Worm (Caenorhabditis elegans) whole organism, L2 larva: ENCODE data around the gene K03H6.1.

Experiments used
- C34F6.9 ChIP-seq: fragments of 150-350 bp; optimal IDR thresholded peaks from 2 replicates; lab custom pipeline; 2014; ENCODE audit warnings: missing biosample characterization, missing genetic modification characterization
- R02D3.7 ChIP-seq: fragments of 150-350 bp; optimal IDR thresholded peaks from 2 replicates; lab custom pipeline; 2014; ENCODE audit warnings: missing biosample characterization, missing genetic modification characterization
- Y55F3AM.14 ChIP-seq: fragments of 200-800 bp; sonication (Bioruptor generic); optimal IDR thresholded peaks from 2 replicates; lab custom pipeline; 2018; ENCODE audit warnings: mild to moderate bottlenecking, missing genetic modification characterization, missing compliant biosample characterization
- ZK546.5 ChIP-seq: sonication (generic microtip); optimal IDR thresholded peaks from 2 replicates; lab custom pipeline; 2017; ENCODE audit warnings: missing biosample characterization, missing genetic modification characterization
- alr-1 ChIP-seq: fragments of 150-350 bp; optimal IDR thresholded peaks from 2 replicates; lab custom pipeline; 2014; ENCODE audit warnings: missing biosample characterization, missing genetic modification characterization
- aly-2 ChIP-seq: fragments of 150-350 bp; optimal IDR thresholded peaks from 2 replicates; lab custom pipeline; 2014; ENCODE audit warnings: missing biosample characterization, missing genetic modification characterization
- ama-1 ChIP-seq: fragments of 150-350 bp; optimal IDR thresholded peaks from 2 replicates; lab custom pipeline; 2018; ENCODE audit warnings: inconsistent platforms
- blmp-1 ChIP-seq: sonication (generic microtip); optimal IDR thresholded peaks from 2 replicates; lab custom pipeline; 2017; ENCODE audit warnings: missing genetic modification characterization, mild to moderate bottlenecking, missing compliant biosample characterization, antibody characterized with exemption, moderate library complexity; ENCODE audit not compliant: insufficient read depth
- ceh-16 ChIP-seq: fragments of 150-350 bp; optimal IDR thresholded peaks from 2 replicates; lab custom pipeline; 2014; ENCODE audit warnings: missing biosample characterization, missing genetic modification characterization
- ceh-82 ChIP-seq: fragments of 150-350 bp; optimal IDR thresholded peaks from 2 replicates; lab custom pipeline; 2014; ENCODE audit warnings: missing biosample characterization, missing genetic modification characterization
- crh-2 ChIP-seq: sonication (generic microtip); optimal IDR thresholded peaks from 2 replicates; lab custom pipeline; 2017; ENCODE audit warnings: missing biosample characterization, missing genetic modification characterization
- dmd-4 ChIP-seq: sonication (generic microtip); optimal IDR thresholded peaks from 2 replicates; lab custom pipeline; 2017; ENCODE audit warnings: missing biosample characterization, missing genetic modification characterization
- egl-27 ChIP-seq: sonication (generic microtip); optimal IDR thresholded peaks from 3 replicates; lab custom pipeline; 2017; ENCODE audit warnings: missing biosample characterization, missing genetic modification reagents, missing genetic modification characterization
- elt-1 ChIP-seq: fragments of 150-350 bp; optimal IDR thresholded peaks from 2 replicates; lab custom pipeline; 2014; ENCODE audit warnings: missing biosample characterization, missing genetic modification characterization
- elt-3 ChIP-seq: sonication (generic microtip); optimal IDR thresholded peaks from 2 replicates; lab custom pipeline; 2017; ENCODE audit warnings: missing biosample characterization, missing genetic modification characterization
- fos-1 ChIP-seq: fragments of 150-350 bp; optimal IDR thresholded peaks from 2 replicates; lab custom pipeline; 2014; ENCODE audit warnings: missing biosample characterization, missing genetic modification characterization
- gmeb-1 ChIP-seq: fragments of 150-350 bp; optimal IDR thresholded peaks from 2 replicates; lab custom pipeline; 2014; ENCODE audit warnings: missing biosample characterization, missing genetic modification characterization
- lin-11 ChIP-seq: fragments of 150-350 bp; sonication (generic microtip); optimal IDR thresholded peaks from 2 replicates; lab custom pipeline; 2014; ENCODE audit warnings: missing biosample characterization, missing genetic modification characterization, inconsistent platforms, mixed read lengths
- lin-13 ChIP-seq: fragments of 150-350 bp; optimal IDR thresholded peaks from 2 replicates; lab custom pipeline; 2014; ENCODE audit warnings: missing biosample characterization, missing genetic modification reagents, missing genetic modification characterization
- lin-39 ChIP-seq: fragments of 150-350 bp; optimal IDR thresholded peaks from 2 replicates; lab custom pipeline; 2014; ENCODE audit warnings: missing biosample characterization, missing genetic modification reagents, missing genetic modification characterization
- lsy-2 ChIP-seq, 2 experiments: fragments of 150-350 bp in 1 of 2; sonication (generic microtip) in 1 of 2; optimal IDR thresholded peaks; 2 replicates each; lab custom pipeline; 2014 to 2017; ENCODE audit warnings: missing biosample characterization in 2 of 2, missing genetic modification characterization in 2 of 2
- mab-5 ChIP-seq: fragments of 150-350 bp; optimal IDR thresholded peaks from 2 replicates; lab custom pipeline; 2014; ENCODE audit warnings: missing biosample characterization, missing genetic modification characterization
- mbf-1 ChIP-seq: sonication (generic microtip); optimal IDR thresholded peaks from 2 replicates; lab custom pipeline; 2017; ENCODE audit warnings: missing biosample characterization, missing genetic modification characterization
- mdl-1 ChIP-seq, 2 experiments: fragments of 150-350 bp in 1 of 2; sonication (generic microtip) in 1 of 2; optimal IDR thresholded peaks; 2 replicates each; lab custom pipeline; 2017; ENCODE audit warnings: missing biosample characterization in 2 of 2, missing genetic modification characterization in 2 of 2
- nhr-10 ChIP-seq: sonication (generic microtip); optimal IDR thresholded peaks from 2 replicates; lab custom pipeline; 2017; ENCODE audit warnings: missing biosample characterization, missing genetic modification characterization
- nhr-11 ChIP-seq: fragments of 150-350 bp; optimal IDR thresholded peaks from 2 replicates; lab custom pipeline; 2014; ENCODE audit warnings: missing biosample characterization, missing genetic modification characterization
- nhr-129 ChIP-seq: fragments of 150-350 bp; optimal IDR thresholded peaks from 2 replicates; lab custom pipeline; 2014; ENCODE audit warnings: missing biosample characterization, missing genetic modification characterization
- nhr-21 ChIP-seq: fragments of 150-350 bp; optimal IDR thresholded peaks from 2 replicates; lab custom pipeline; 2014; ENCODE audit warnings: missing biosample characterization, missing genetic modification characterization
- nhr-23 ChIP-seq: fragments of 150-350 bp; optimal IDR thresholded peaks from 2 replicates; lab custom pipeline; 2014; ENCODE audit warnings: missing biosample characterization, missing genetic modification reagents, missing genetic modification characterization
- nhr-237 ChIP-seq: fragments of 150-350 bp; optimal IDR thresholded peaks from 2 replicates; lab custom pipeline; 2014; ENCODE audit warnings: missing biosample characterization, missing genetic modification characterization
- nhr-25 ChIP-seq: fragments of 150-350 bp; sonication (generic microtip); optimal IDR thresholded peaks from 3 replicates; lab custom pipeline; 2014; ENCODE audit warnings: missing biosample characterization, missing genetic modification characterization
- nhr-6 ChIP-seq: fragments of 150-350 bp; optimal IDR thresholded peaks from 2 replicates; lab custom pipeline; 2014; ENCODE audit warnings: missing biosample characterization, missing genetic modification characterization
- peb-1 ChIP-seq: fragments of 150-350 bp; optimal IDR thresholded peaks from 2 replicates; lab custom pipeline; 2014; ENCODE audit warnings: missing biosample characterization, missing genetic modification characterization
- sem-4 ChIP-seq: fragments of 150-350 bp; optimal IDR thresholded peaks from 2 replicates; lab custom pipeline; 2014; ENCODE audit warnings: missing biosample characterization, missing genetic modification reagents, missing genetic modification characterization
- skn-1 ChIP-seq: sonication (generic microtip); optimal IDR thresholded peaks from 2 replicates; lab custom pipeline; 2017; ENCODE audit warnings: missing biosample characterization, missing genetic modification characterization
- sma-3 ChIP-seq: sonication (generic microtip); optimal IDR thresholded peaks from 2 replicates; lab custom pipeline; 2016; ENCODE audit warnings: missing genetic modification reagents, missing genetic modification characterization, missing compliant biosample characterization
- sma-9 ChIP-seq, 2 experiments: fragments of 150-350 bp in 1 of 2; sonication (generic microtip) in 1 of 2; optimal IDR thresholded peaks; 2 replicates each; lab custom pipeline; 2014 to 2016; ENCODE audit warnings: missing genetic modification characterization in 2 of 2, mild to moderate bottlenecking in 1 of 2, missing biosample characterization in 1 of 2, missing compliant biosample characterization in 1 of 2, missing genetic modification reagents in 1 of 2, moderate library complexity in 1 of 2
- snpc-4 ChIP-seq: fragments of 150-350 bp; optimal IDR thresholded peaks from 2 replicates; lab custom pipeline; 2014; ENCODE audit warnings: missing biosample characterization, missing genetic modification characterization
- unc-39 ChIP-seq: fragments of 150-350 bp; optimal IDR thresholded peaks from 2 replicates; lab custom pipeline; 2014; ENCODE audit warnings: missing biosample characterization, missing genetic modification characterization
- unc-55 ChIP-seq: fragments of 150-350 bp; sonication (generic microtip); optimal IDR thresholded peaks from 3 replicates; lab custom pipeline; 2014; ENCODE audit warnings: missing biosample characterization, missing genetic modification reagents, missing genetic modification characterization
- unc-62 ChIP-seq: fragments of 150-350 bp; optimal IDR thresholded peaks from 2 replicates; lab custom pipeline; 2014; ENCODE audit warnings: missing biosample characterization, missing genetic modification reagents, missing genetic modification characterization
- ztf-11 ChIP-seq: sonication (generic microtip); optimal IDR thresholded peaks from 2 replicates; lab custom pipeline; 2017; ENCODE audit warnings: missing biosample characterization, missing genetic modification characterization
- ztf-4 ChIP-seq: fragments of 150-350 bp; optimal IDR thresholded peaks from 2 replicates; lab custom pipeline; 2014; ENCODE audit warnings: missing biosample characterization, missing genetic modification characterization

The K03H6.1 gene

ce11 chrIV:1523418-1523817 lies at the start of gene K03H6.1:
K03H6.1 (plus strand) TSS chrIV:1523718.
- TF ChIP-seq ztf-11 (tag; lab: Kevin White, UChicago) (no peak), aly-2 (tag; lab: Kevin White, UChicago) (no peak), crh-2 (tag; lab: Kevin White, UChicago) (no peak), ztf-4 (tag; lab: Kevin White, UChicago) (no peak)

- TF ChIP-seq snpc-4, result no peak
- TF ChIP-seq aly-2 (tag; lab: Kevin White, UChicago), result no peak
- TF ChIP-seq nhr-129 (tag; lab: Kevin White, UChicago), result no peak
- no peak for TF ChIP-seq nhr-23
- no peak for TF ChIP-seq unc-62
- TF ChIP-seq, all 48 proteins: peak for 0
Observed at ce11 chrIV:1475009-1475408, 48.5 kb upstream of the K03H6.1 start, which contains the start of gene Y77E11A.12. Y77E11A.12 (minus strand) TSS chrIV:1475109.

ce11 chrIV:1478649-1479048 lies 44.9 kb upstream of the K03H6.1 start:
- no peak for TF ChIP-seq elt-3
- TF ChIP-seq aly-2 (tag; lab: Kevin White, UChicago), result no peak
- no peak for TF ChIP-seq nhr-10 (tag; lab: Kevin White, UChicago)

- TF ChIP-seq egl-27 (tag; lab: Kevin White, UChicago) (no peak), lsy-2 (tag; optimal IDR thresholded peaks at IDR 0.05; lab: Kevin White, UChicago) (peak in 1 of 2 experiments; percentile 9), alr-1 (tag; lab: Kevin White, UChicago) (no peak)
Observed at ce11 chrIV:1484968-1485474, 38.5 kb upstream of the K03H6.1 start, which contains the start of gene Y77E11A.16. Y77E11A.16 (plus strand) TSS chrIV:1485424.

ce11 chrIV:1496017-1496678 lies 27.4 kb upstream of the K03H6.1 start, which contains the start of gene npp-20:
npp-20 (minus strand) TSS chrIV:1496022.
- TF ChIP-seq lsy-2 (tag; optimal IDR thresholded peaks at IDR 0.05; lab: Kevin White, UChicago), result peak; percentile 74 to 84
- TF ChIP-seq crh-2 (tag; lab: Kevin White, UChicago), result peak; percentile 78
- no peak for TF ChIP-seq nhr-6
- no peak for TF ChIP-seq unc-39 (tag; lab: Kevin White, UChicago)
- TF ChIP-seq elt-1 (tag; lab: Kevin White, UChicago), result no peak
- no peak for TF ChIP-seq lin-39 (tag; lab: Kevin White, UChicago)
- TF ChIP-seq dmd-4 (tag; lab: Kevin White, UChicago), result no peak
- TF ChIP-seq mab-5 (tag; lab: Kevin White, UChicago), result no peak
- TF ChIP-seq Y55F3AM.14, result no peak
- no peak for TF ChIP-seq ZK546.5 (tag; lab: Kevin White, UChicago)
- TF ChIP-seq fos-1 (tag; lab: Kevin White, UChicago), result no peak
- no peak for TF ChIP-seq mbf-1 (tag; lab: Kevin White, UChicago)
- no peak for TF ChIP-seq skn-1 (tag; lab: Kevin White, UChicago)
- no peak for TF ChIP-seq sma-9 (GFP tag; optimal IDR thresholded peaks at IDR 0.05; lab: Kevin White, UChicago)
- no peak for TF ChIP-seq sma-9 (tag; optimal IDR thresholded peaks at IDR 0.05; lab: Kevin White, UChicago)
- no peak for TF ChIP-seq nhr-11 (tag; lab: Kevin White, UChicago)
- peak; percentile 60 for TF ChIP-seq unc-55 (GFP tag; lab: Kevin White, UChicago)
- peak; percentile 8 for TF ChIP-seq ama-1 (lab: Kevin White, UChicago)
- peak; percentile 13 for TF ChIP-seq ztf-4 (tag; lab: Kevin White, UChicago)
- no peak for TF ChIP-seq lin-11 (tag; lab: Kevin White, UChicago)
- peak; percentile 51 for TF ChIP-seq lin-13 (GFP tag; lab: Kevin White, UChicago)
- TF ChIP-seq unc-62, result no peak
- TF ChIP-seq nhr-10 (tag; lab: Kevin White, UChicago), result no peak
- TF ChIP-seq ceh-16, result no peak
- no peak for TF ChIP-seq nhr-237 (tag; lab: Kevin White, UChicago)
- peak; percentile 81 for TF ChIP-seq C34F6.9 (tag; lab: Kevin White, UChicago)
- TF ChIP-seq sma-3 (GFP tag; lab: Kevin White, UChicago), result peak; percentile 39
- TF ChIP-seq nhr-21 (tag; lab: Kevin White, UChicago), result no peak
- no peak for TF ChIP-seq sem-4 (tag; lab: Kevin White, UChicago)
- no peak for TF ChIP-seq blmp-1 (tag; lab: Kevin White, UChicago)
- peak; percentile 77 for TF ChIP-seq gmeb-1 (tag; lab: Kevin White, UChicago)
- TF ChIP-seq mdl-1 (tag; optimal IDR thresholded peaks at IDR 0.05; lab: Kevin White, UChicago), result no peak
- no peak for TF ChIP-seq R02D3.7 (tag; lab: Kevin White, UChicago)
- peak; percentile 36 for TF ChIP-seq nhr-25 (tag; lab: Kevin White, UChicago)
- no peak for TF ChIP-seq peb-1 (tag; lab: Kevin White, UChicago)
- TF ChIP-seq ceh-82, result no peak
- TF ChIP-seq snpc-4, result peak; percentile 20
- no peak for TF ChIP-seq ztf-11 (tag; lab: Kevin White, UChicago)
- TF ChIP-seq elt-3, result no peak
- TF ChIP-seq aly-2 (tag; lab: Kevin White, UChicago), result no peak
